Worm (Caenorhabditis elegans) whole organism, L3 larva: ENCODE data around the gene F32D8.4.

Source experiments
- R02D3.7 ChIP-seq: fragments of 150-350 bp; optimal IDR thresholded peaks from 2 replicates; lab custom pipeline; 2014; ENCODE audit warnings: missing biosample characterization, missing genetic modification characterization
- ZK546.5 ChIP-seq: sonication (generic microtip); optimal IDR thresholded peaks from 2 replicates; lab custom pipeline; 2017; ENCODE audit warnings: missing biosample characterization, missing genetic modification characterization
- aly-2 ChIP-seq: fragments of 150-350 bp; optimal IDR thresholded peaks from 2 replicates; lab custom pipeline; 2014; ENCODE audit warnings: missing biosample characterization, missing genetic modification characterization
- ama-1 ChIP-seq: fragments of 150-350 bp; optimal IDR thresholded peaks from 2 replicates; lab custom pipeline; 2018
- ceh-16 ChIP-seq: sonication (generic microtip); optimal IDR thresholded peaks from 2 replicates; lab custom pipeline; 2017; ENCODE audit warnings: missing biosample characterization, missing genetic modification characterization
- ceh-28 ChIP-seq: fragments of 150-350 bp; optimal IDR thresholded peaks from 2 replicates; lab custom pipeline; 2014; ENCODE audit warnings: missing biosample characterization, missing genetic modification reagents, missing genetic modification characterization
- ceh-82 ChIP-seq: fragments of 150-350 bp; optimal IDR thresholded peaks from 2 replicates; lab custom pipeline; 2014; ENCODE audit warnings: missing biosample characterization, missing genetic modification characterization
- daf-12 ChIP-seq: fragments of 150-350 bp; optimal IDR thresholded peaks from 2 replicates; lab custom pipeline; 2014; ENCODE audit warnings: missing biosample characterization, missing genetic modification reagents, missing genetic modification characterization
- elt-1 ChIP-seq: fragments of 150-350 bp; optimal IDR thresholded peaks from 2 replicates; lab custom pipeline; 2014; ENCODE audit warnings: missing biosample characterization, missing genetic modification characterization
- elt-2 ChIP-seq: sonication (generic microtip); optimal IDR thresholded peaks from 2 replicates; lab custom pipeline; 2016; ENCODE audit warnings: missing genetic modification reagents, mild to moderate bottlenecking, missing genetic modification characterization, missing compliant biosample characterization
- fkh-10 ChIP-seq: sonication (generic microtip); optimal IDR thresholded peaks from 2 replicates; lab custom pipeline; 2017; ENCODE audit warnings: missing biosample characterization, missing genetic modification reagents, missing genetic modification characterization
- fkh-2 ChIP-seq: fragments of 150-350 bp; optimal IDR thresholded peaks from 2 replicates; lab custom pipeline; 2014; ENCODE audit warnings: missing biosample characterization, missing genetic modification reagents, missing genetic modification characterization
- hmg-11 ChIP-seq: sonication (generic microtip); optimal IDR thresholded peaks from 2 replicates; lab custom pipeline; 2016; ENCODE audit warnings: missing genetic modification characterization, missing compliant biosample characterization
- jun-1 ChIP-seq: fragments of 150-350 bp; optimal IDR thresholded peaks from 2 replicates; lab custom pipeline; 2014; ENCODE audit warnings: missing biosample characterization, missing genetic modification reagents, missing genetic modification characterization
- lin-39 ChIP-seq: fragments of 150-350 bp; optimal IDR thresholded peaks from 2 replicates; lab custom pipeline; 2018; ENCODE audit warnings: missing biosample characterization, missing genetic modification reagents, missing genetic modification characterization
- mdl-1 ChIP-seq: fragments of 150-350 bp; optimal IDR thresholded peaks from 2 replicates; lab custom pipeline; 2014; ENCODE audit warnings: missing biosample characterization, missing genetic modification characterization
- mml-1 ChIP-seq: fragments of 150-350 bp; sonication (generic microtip); optimal IDR thresholded peaks from 3 replicates; lab custom pipeline; 2014; ENCODE audit warnings: missing biosample characterization, missing genetic modification characterization
- nfya-1 ChIP-seq: sonication (generic microtip); optimal IDR thresholded peaks from 2 replicates; lab custom pipeline; 2017; ENCODE audit warnings: missing genetic modification characterization, mild to moderate bottlenecking, missing compliant biosample characterization, antibody characterized with exemption, moderate library complexity; ENCODE audit not compliant: insufficient read depth
- nhr-11 ChIP-seq: fragments of 150-350 bp; optimal IDR thresholded peaks from 2 replicates; lab custom pipeline; 2014; ENCODE audit warnings: missing biosample characterization, missing genetic modification characterization
- nhr-12 ChIP-seq: fragments of 150-350 bp; optimal IDR thresholded peaks from 2 replicates; lab custom pipeline; 2014; ENCODE audit warnings: missing biosample characterization, missing genetic modification characterization
- nhr-23 ChIP-seq: fragments of 150-350 bp; optimal IDR thresholded peaks from 2 replicates; lab custom pipeline; 2014; ENCODE audit warnings: missing biosample characterization, missing genetic modification reagents, missing genetic modification characterization
- nhr-237 ChIP-seq: fragments of 150-350 bp; optimal IDR thresholded peaks from 2 replicates; lab custom pipeline; 2014; ENCODE audit warnings: missing biosample characterization, missing genetic modification characterization
- nhr-25 ChIP-seq: sonication (generic microtip); optimal IDR thresholded peaks from 2 replicates; lab custom pipeline; 2017; ENCODE audit warnings: missing biosample characterization, missing genetic modification characterization
- nhr-43 ChIP-seq: sonication (generic microtip); optimal IDR thresholded peaks from 2 replicates; lab custom pipeline; 2016; ENCODE audit warnings: mild to moderate bottlenecking, missing genetic modification characterization, missing compliant biosample characterization; ENCODE audit not compliant: poor library complexity, severe bottlenecking
- nhr-67 ChIP-seq: fragments of 150-350 bp; optimal IDR thresholded peaks from 2 replicates; lab custom pipeline; 2014; ENCODE audit warnings: missing biosample characterization, missing genetic modification characterization
- nhr-76 ChIP-seq: fragments of 150-350 bp; sonication (generic microtip); optimal IDR thresholded peaks from 5 replicates; lab custom pipeline; 2014; ENCODE audit warnings: missing biosample characterization, missing genetic modification characterization
- pha-4 ChIP-seq: fragments of 150-350 bp; optimal IDR thresholded peaks from 2 replicates; lab custom pipeline; 2014; ENCODE audit warnings: missing biosample characterization, missing genetic modification reagents, missing genetic modification characterization
- pqm-1 ChIP-seq: fragments of 150-350 bp; optimal IDR thresholded peaks from 2 replicates; lab custom pipeline; 2017; ENCODE audit warnings: missing biosample characterization, missing genetic modification characterization, inconsistent platforms
- skn-1 ChIP-seq: fragments of 150-350 bp; optimal IDR thresholded peaks from 2 replicates; lab custom pipeline; 2014; ENCODE audit warnings: missing biosample characterization, missing genetic modification characterization
- snpc-4 ChIP-seq: fragments of 150-350 bp; optimal IDR thresholded peaks from 2 replicates; lab custom pipeline; 2014; ENCODE audit warnings: missing biosample characterization, missing genetic modification characterization
- tbx-2 ChIP-seq: sonication (generic microtip); optimal IDR thresholded peaks from 2 replicates; lab custom pipeline; 2016; ENCODE audit warnings: mild to moderate bottlenecking, missing genetic modification characterization, missing compliant biosample characterization
- unc-39 ChIP-seq: sonication (generic microtip); optimal IDR thresholded peaks from 4 replicates; lab custom pipeline; 2017; ENCODE audit warnings: missing biosample characterization, missing genetic modification characterization
- ztf-11 ChIP-seq: fragments of 150-350 bp; optimal IDR thresholded peaks from 2 replicates; lab custom pipeline; 2014; ENCODE audit warnings: missing biosample characterization, missing genetic modification characterization

The F32D8.4 gene

DNA sequence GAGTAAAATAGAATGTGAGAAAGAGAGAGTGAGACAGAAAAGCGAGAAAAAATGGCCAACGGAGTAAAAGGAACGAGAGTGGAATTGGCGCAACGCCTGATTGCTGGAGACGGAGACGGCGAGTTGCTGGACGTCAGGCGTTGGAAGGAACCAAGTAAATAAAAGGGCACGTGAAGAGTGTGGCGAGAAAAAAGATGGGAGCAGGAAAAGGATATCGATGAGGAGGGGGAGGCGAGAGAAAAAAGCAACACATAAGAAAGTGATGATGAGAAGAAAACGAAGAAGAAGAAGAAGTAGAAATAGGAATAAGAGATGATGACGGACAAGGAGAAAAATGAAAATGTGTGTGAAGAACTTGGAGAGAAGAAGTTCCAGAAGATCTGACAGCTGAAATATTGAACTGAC, 21.9 kb downstream of the F32D8.4 start (continued):
- peak; percentile 55 for TF ChIP-seq mml-1
- peak; percentile 7 for TF ChIP-seq ceh-82 (tag; lab: Kevin White, UChicago)
- TF ChIP-seq ceh-16: no peak
- TF ChIP-seq hmg-11: peak; percentile 90
- peak; percentile 92 for TF ChIP-seq fkh-10
- TF ChIP-seq ztf-11 (tag; lab: Kevin White, UChicago): no peak
- TF ChIP-seq R02D3.7 (tag; lab: Kevin White, UChicago): peak; percentile 39
- TF ChIP-seq daf-12: no peak
- no peak for TF ChIP-seq nhr-12 (tag; lab: Kevin White, UChicago)
- peak; percentile 36 for TF ChIP-seq elt-2 (tag; lab: Kevin White, UChicago)
- TF ChIP-seq aly-2 (tag; lab: Kevin White, UChicago): no peak

DNA sequence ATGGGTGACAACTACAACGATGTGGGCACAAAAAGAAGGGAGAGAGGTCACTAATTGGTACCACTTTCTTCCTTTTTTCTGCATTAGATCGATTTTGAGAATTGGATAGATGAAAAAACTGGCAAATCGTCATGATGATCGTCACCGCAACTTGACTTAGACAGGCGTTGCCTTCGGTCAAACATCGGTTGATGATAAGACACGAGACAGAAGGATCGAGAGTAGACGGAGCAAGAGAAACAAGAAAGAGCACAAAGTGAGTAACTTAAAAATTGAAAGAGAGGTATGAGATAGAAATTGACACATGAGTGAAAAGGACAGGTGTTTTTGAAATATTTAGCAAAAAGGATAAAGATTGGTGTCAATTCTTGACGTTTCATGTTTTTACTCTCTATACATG, 23.3 kb downstream of the F32D8.4 start:
- TF ChIP-seq hmg-11 (no peak), ceh-28 (tag; lab: Kevin White, UChicago) (no peak), nfya-1 (tag; lab: Kevin White, UChicago) (no peak), pqm-1 (tag; lab: Kevin White, UChicago) (peak; percentile 9), elt-2 (tag; lab: Kevin White, UChicago) (peak; percentile 23), nhr-43 (tag; lab: Kevin White, UChicago) (no peak), mml-1 (no peak), aly-2 (tag; lab: Kevin White, UChicago) (no peak)

DNA sequence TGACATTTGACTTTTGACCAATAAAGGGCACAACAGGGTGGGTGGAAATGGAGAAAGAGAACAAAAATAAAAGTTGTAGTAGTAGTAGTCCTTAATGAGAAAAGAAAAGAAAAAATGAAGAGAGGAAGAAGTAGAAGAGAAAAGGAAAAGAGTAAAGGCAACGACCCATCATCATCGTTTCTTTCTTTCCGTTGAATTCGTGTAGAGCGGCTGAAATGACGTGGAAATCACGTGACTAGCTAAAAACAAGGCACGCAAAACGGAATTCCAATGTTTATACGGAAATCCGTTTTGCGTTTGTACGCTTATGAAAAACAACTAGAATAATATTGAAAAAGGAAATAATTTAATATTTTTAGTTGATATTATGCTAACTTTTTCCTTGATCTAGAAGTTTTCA, 25.8 kb downstream of the F32D8.4 start:
- TF ChIP-seq ceh-82 (tag; lab: Kevin White, UChicago) (no peak), tbx-2 (tag; lab: Kevin White, UChicago) (no peak), nhr-43 (tag; lab: Kevin White, UChicago) (peak; percentile 11), nfya-1 (tag; lab: Kevin White, UChicago) (peak; percentile 28), lin-39 (peak; percentile 11), R02D3.7 (tag; lab: Kevin White, UChicago) (no peak), jun-1 (tag; lab: Kevin White, UChicago) (no peak), fkh-10 (peak; percentile 65)

DNA sequence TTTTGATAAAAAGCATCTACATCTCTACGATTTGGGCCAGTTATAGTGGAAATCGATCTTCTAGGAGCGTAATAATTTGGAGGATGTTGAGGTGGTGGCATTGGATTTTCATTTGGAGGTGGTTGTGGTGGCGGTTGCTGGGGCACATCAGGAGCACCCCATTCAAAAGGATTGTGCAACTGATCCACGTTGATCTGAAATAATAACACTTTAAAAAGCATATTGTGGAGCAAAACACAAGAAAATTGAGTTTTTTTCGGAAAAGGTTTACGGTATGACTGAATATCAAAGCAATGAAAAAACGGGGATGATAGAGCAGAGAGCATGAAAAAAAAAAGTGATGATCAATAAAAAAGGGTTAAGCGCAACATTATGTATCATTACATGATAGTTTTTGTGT, 27.8 kb downstream of the F32D8.4 start, which contains the start of gene saeg-1:
saeg-1 (minus strand) TSS at position 101 of the 400 bp plus-strand sequence.
- TF ChIP-seq nhr-67 (tag; lab: Kevin White, UChicago) (no peak), nhr-237 (tag; lab: Kevin White, UChicago) (no peak), snpc-4 (tag; lab: Kevin White, UChicago) (no peak), nhr-76 (no peak), hmg-11 (no peak), pha-4 (tag; lab: Kevin White, UChicago) (no peak), mdl-1 (tag; lab: Kevin White, UChicago) (no peak), ama-1 (lab: Kevin White, UChicago) (no peak), ceh-28 (tag; lab: Kevin White, UChicago) (no peak), fkh-10 (no peak)

DNA sequence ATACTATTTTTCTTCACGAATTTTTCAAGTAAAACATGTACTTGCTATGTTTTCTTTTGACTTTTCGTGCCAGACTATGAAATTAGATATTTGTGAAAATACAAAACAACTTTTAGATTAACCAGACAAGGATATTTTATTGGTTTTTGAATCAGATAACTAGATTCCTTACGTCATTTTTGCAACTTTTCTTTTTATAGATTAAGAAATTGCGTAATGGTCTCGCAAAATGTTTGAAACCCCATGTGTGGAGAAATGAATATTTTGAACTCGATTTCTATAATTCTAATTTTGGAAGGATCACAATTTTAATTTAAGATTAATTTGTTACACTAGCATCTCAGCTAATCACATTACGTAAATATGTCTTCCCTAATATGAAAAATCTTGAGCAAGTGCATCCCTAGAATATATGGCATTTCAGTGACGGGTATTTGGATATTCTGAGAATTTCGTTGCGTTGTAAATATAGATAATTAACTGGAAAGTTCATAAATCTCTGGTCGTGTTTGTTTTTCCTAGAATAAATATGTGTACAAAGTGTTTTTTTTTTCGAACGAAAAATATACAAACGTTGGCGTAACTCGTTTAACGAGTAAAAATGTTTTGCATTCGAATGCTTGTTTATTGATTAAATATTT, 30.8 kb downstream of the F32D8.4 start:
- TF ChIP-seq mml-1 (no peak), R02D3.7 (tag; lab: Kevin White, UChicago) (no peak), fkh-2 (tag; lab: Kevin White, UChicago) (no peak), ztf-11 (tag; lab: Kevin White, UChicago) (no peak), nhr-11 (no peak), fkh-10 (no peak), ceh-82 (tag; lab: Kevin White, UChicago) (no peak), nhr-12 (tag; lab: Kevin White, UChicago) (no peak)

DNA sequence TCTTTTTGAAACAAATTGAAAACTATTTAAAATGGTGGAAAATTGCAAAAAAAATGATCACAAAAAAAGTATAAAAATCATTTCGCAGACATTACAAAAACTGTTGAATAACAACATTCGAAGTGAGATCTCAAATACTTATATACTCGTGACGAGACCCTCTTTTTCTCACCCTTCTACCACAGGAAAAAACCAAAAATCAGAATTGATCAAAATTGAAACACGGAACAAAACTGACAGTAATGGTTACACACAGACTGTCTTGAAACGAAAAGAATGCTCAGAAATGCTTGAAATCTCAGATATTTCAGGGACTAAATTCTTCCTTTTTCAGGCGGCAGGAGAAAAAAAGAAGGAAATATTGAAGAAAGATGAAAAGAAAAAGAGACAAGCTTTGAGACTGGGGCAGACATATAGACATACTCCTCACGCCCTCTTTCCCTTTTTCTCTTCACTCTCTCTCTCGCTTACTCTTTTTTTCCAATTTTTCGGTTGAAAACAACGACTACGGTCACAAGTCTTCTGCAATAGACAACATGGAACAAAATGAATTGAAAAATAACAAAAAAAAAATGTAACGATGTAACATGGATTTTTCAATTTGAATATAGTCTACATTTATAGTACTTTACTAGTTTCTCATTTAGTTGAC, 31.6 kb downstream of the F32D8.4 start:
- TF ChIP-seq nhr-11 (no peak), nhr-43 (tag; lab: Kevin White, UChicago) (no peak), snpc-4 (tag; lab: Kevin White, UChicago) (peak; percentile 17), daf-12 (no peak), unc-39 (no peak), elt-2 (tag; lab: Kevin White, UChicago) (peak; percentile 10), nhr-23 (tag; lab: Kevin White, UChicago) (no peak), pha-4 (tag; lab: Kevin White, UChicago) (peak; percentile 51), nfya-1 (tag; lab: Kevin White, UChicago) (peak; percentile 54), ceh-28 (tag; lab: Kevin White, UChicago) (no peak), jun-1 (tag; lab: Kevin White, UChicago) (no peak), elt-1 (tag; lab: Kevin White, UChicago) (no peak), ZK546.5 (tag; lab: Kevin White, UChicago) (no peak), ama-1 (lab: Kevin White, UChicago) (no peak), R02D3.7 (tag; lab: Kevin White, UChicago) (no peak), skn-1 (tag; lab: Kevin White, UChicago) (no peak), mdl-1 (tag; lab: Kevin White, UChicago) (no peak), nhr-25 (tag; lab: Kevin White, UChicago) (no peak), nhr-76 (no peak), hmg-11 (peak; percentile 4)
